Fruit fly (Drosophila melanogaster) whole organism, embryonic: ENCODE data around the gene Nos.

Source experiments
- Awh ChIP-seq: fragments of 200-800 bp; sonication (Bioruptor generic); IDR thresholded peaks from 2 replicates; pipeline ENCODE4, ENCODE4 v1.3.6; 2022; ENCODE audit warnings: missing biosample characterization, missing genetic modification characterization
- Blimp-1 ChIP-seq: fragments of 200-800 bp; sonication (Bioruptor generic); optimal IDR thresholded peaks from 3 replicates; lab custom pipeline; 2018; ENCODE audit warnings: missing biosample characterization, missing genetic modification characterization, mild to moderate bottlenecking, moderate library complexity, missing genetic modification reagents
- CG11247 ChIP-seq: fragments of 200-800 bp; sonication (Bioruptor generic); IDR thresholded peaks from 2 replicates; pipeline ENCODE4 v1.3.6; 2022; ENCODE audit warnings: missing biosample characterization, missing genetic modification characterization
- CG11504 ChIP-seq: fragments of 200-800 bp; sonication (Bioruptor generic); optimal IDR thresholded peaks from 3 replicates; lab custom pipeline; 2019; ENCODE audit warnings: missing biosample characterization, mild to moderate bottlenecking, missing genetic modification characterization, moderate library complexity
- CG12219 ChIP-seq: fragments of 200-800 bp; sonication (Bioruptor generic); optimal IDR thresholded peaks from 3 replicates; lab custom pipeline; 2018; ENCODE audit warnings: missing biosample characterization, mild to moderate bottlenecking, missing genetic modification characterization
- CG13624 ChIP-seq: fragments of 200-800 bp; sonication (Bioruptor generic); optimal IDR thresholded peaks from 2 replicates; lab custom pipeline; 2016; ENCODE audit warnings: missing biosample characterization, missing genetic modification characterization
- CG15269 ChIP-seq: fragments of 200-800 bp; sonication (Bioruptor generic); optimal IDR thresholded peaks from 2 replicates; lab custom pipeline; 2018; ENCODE audit warnings: missing biosample characterization, mild to moderate bottlenecking, missing genetic modification characterization, moderate library complexity
- CG15514 ChIP-seq: fragments of 200-800 bp; sonication (Bioruptor generic); optimal IDR thresholded peaks from 3 replicates; lab custom pipeline; 2017; ENCODE audit warnings: missing biosample characterization, missing genetic modification characterization, mild to moderate bottlenecking, moderate library complexity, missing genetic modification reagents
- CG1603 ChIP-seq: fragments of 200-800 bp; sonication (Bioruptor generic); optimal IDR thresholded peaks from 2 replicates; lab custom pipeline; 2019; ENCODE audit warnings: missing biosample characterization, mild to moderate bottlenecking, missing genetic modification characterization, moderate library complexity
- CG17186 ChIP-seq: fragments of 200-800 bp; sonication (Bioruptor generic); optimal IDR thresholded peaks from 3 replicates; lab custom pipeline; 2017; ENCODE audit warnings: missing biosample characterization, missing genetic modification reagents, missing genetic modification characterization
- CG17568 ChIP-seq: fragments of 200-800 bp; sonication (Bioruptor generic); optimal IDR thresholded peaks from 2 replicates; lab custom pipeline; 2018; ENCODE audit warnings: missing biosample characterization, mild to moderate bottlenecking, missing genetic modification characterization, moderate library complexity
- CG18476 ChIP-seq: fragments of 200-800 bp; sonication (Bioruptor generic); optimal IDR thresholded peaks from 2 replicates; lab custom pipeline; 2016; ENCODE audit warnings: missing biosample characterization, mild to moderate bottlenecking, missing genetic modification characterization
- CG2120 ChIP-seq: fragments of 200-800 bp; sonication (Bioruptor generic); optimal IDR thresholded peaks from 3 replicates; lab custom pipeline; 2016; ENCODE audit warnings: missing biosample characterization, missing genetic modification characterization
- CG33213 ChIP-seq: fragments of 200-800 bp; sonication (Bioruptor generic); optimal IDR thresholded peaks from 3 replicates; lab custom pipeline; 2016; ENCODE audit warnings: missing biosample characterization, missing genetic modification characterization
- CG3407 ChIP-seq: fragments of 200-800 bp; sonication (Bioruptor generic); optimal IDR thresholded peaks from 2 replicates; lab custom pipeline; 2018; ENCODE audit warnings: missing biosample characterization, mild to moderate bottlenecking, missing genetic modification characterization
- CG34422 ChIP-seq: fragments of 200-800 bp; sonication (Bioruptor generic); IDR thresholded peaks from 3 replicates; pipeline ENCODE4 v1.3.6; 2022; ENCODE audit warnings: missing biosample characterization, missing genetic modification characterization
- CG4360 ChIP-seq: fragments of 200-800 bp; sonication (Bioruptor generic); IDR thresholded peaks from 2 replicates; pipeline ENCODE4 v1.3.6; 2022; ENCODE audit warnings: missing biosample characterization, missing genetic modification characterization
- CG7839 ChIP-seq: fragments of 200-800 bp; sonication (Bioruptor generic); optimal IDR thresholded peaks from 3 replicates; lab custom pipeline; 2018; ENCODE audit warnings: missing biosample characterization, mild to moderate bottlenecking, missing genetic modification characterization, moderate library complexity
- CG8281 ChIP-seq: fragments of 200-800 bp; sonication (Bioruptor generic); optimal IDR thresholded peaks from 2 replicates; lab custom pipeline; 2018; ENCODE audit warnings: missing biosample characterization, mild to moderate bottlenecking, missing genetic modification characterization, moderate library complexity
- HLHmδ ChIP-seq: fragments of 200-800 bp; sonication (Bioruptor generic); optimal IDR thresholded peaks from 2 replicates; lab custom pipeline; 2018; ENCODE audit warnings: missing biosample characterization, mild to moderate bottlenecking, missing genetic modification characterization, moderate library complexity
- Hmr ChIP-seq: fragments of 200-800 bp; sonication (Bioruptor generic); optimal IDR thresholded peaks from 3 replicates; lab custom pipeline; 2017; ENCODE audit warnings: mild to moderate bottlenecking, missing biosample characterization, missing genetic modification reagents, missing genetic modification characterization
- Hr51 ChIP-seq, 2 experiments: fragments of 200-800 bp; sonication (Bioruptor generic); optimal IDR thresholded peaks; 2 replicates in 1 of 2; 3 replicates in 1 of 2; lab custom pipeline; 2016 to 2018; ENCODE audit warnings: missing biosample characterization in 2 of 2, missing genetic modification characterization in 2 of 2, mild to moderate bottlenecking in 1 of 2, moderate library complexity in 1 of 2
- Hr78 ChIP-seq, 2 experiments: fragments of 200-800 bp in 1 of 2; fragments of >200 bp in 1 of 2; sonication (Bioruptor generic) in 1 of 2; optimal IDR thresholded peaks; 2 replicates each; lab custom pipeline; 2017 to 2019; ENCODE audit warnings: missing biosample characterization in 2 of 2, missing genetic modification characterization in 2 of 2, mild to moderate bottlenecking in 1 of 2, moderate library complexity in 1 of 2
- MBD-R2 ChIP-seq: fragments of 200-800 bp; sonication (Bioruptor generic); IDR thresholded peaks from 2 replicates; pipeline ENCODE4 v1.3.6; 2022; ENCODE audit warnings: missing biosample characterization, missing genetic modification characterization
- Nf-YB ChIP-seq: fragments of 200-800 bp; sonication (Bioruptor generic); optimal IDR thresholded peaks from 3 replicates; lab custom pipeline; 2019; ENCODE audit warnings: missing biosample characterization, mild to moderate bottlenecking, missing genetic modification characterization, moderate library complexity
- PHDP ChIP-seq: fragments of 200-800 bp; sonication (Bioruptor generic); optimal IDR thresholded peaks from 3 replicates; lab custom pipeline; 2018; ENCODE audit warnings: missing biosample characterization, mild to moderate bottlenecking, missing genetic modification characterization, moderate library complexity
- Scr ChIP-seq: fragments of 200-800 bp; sonication (Bioruptor generic); IDR thresholded peaks from 2 replicates; pipeline ENCODE4 v1.3.6; 2022; ENCODE audit warnings: missing biosample characterization, missing genetic modification characterization; ENCODE audit not compliant: partially characterized antibody
- Stat92E ChIP-seq, 3 experiments: fragments of >200 bp in 2 of 3; fragments of 200-800 bp in 1 of 3; sonication (Bioruptor generic) in 1 of 3; optimal IDR thresholded peaks; 2 replicates each; lab custom pipeline; 2017 to 2019; ENCODE audit warnings: missing biosample characterization in 3 of 3, missing genetic modification characterization in 3 of 3, mild to moderate bottlenecking in 1 of 3, moderate library complexity in 1 of 3
- TFAM ChIP-seq: fragments of 200-800 bp; sonication (Bioruptor generic); optimal IDR thresholded peaks from 2 replicates; lab custom pipeline; 2017; ENCODE audit warnings: missing biosample characterization, missing genetic modification characterization, inconsistent platforms
- Xrp1 ChIP-seq: fragments of 200-800 bp; sonication (Bioruptor generic); IDR thresholded peaks from 2 replicates; pipeline ENCODE4 v1.3.6; 2022; ENCODE audit warnings: missing biosample characterization, missing genetic modification characterization
- bigmax ChIP-seq: fragments of 200-800 bp; sonication (Bioruptor generic); optimal IDR thresholded peaks from 2 replicates; lab custom pipeline; 2018; ENCODE audit warnings: missing biosample characterization, mild to moderate bottlenecking, missing genetic modification characterization
- caup ChIP-seq: fragments of 200-800 bp; sonication (Bioruptor generic); optimal IDR thresholded peaks from 3 replicates; lab custom pipeline; 2017; ENCODE audit warnings: missing biosample characterization, mild to moderate bottlenecking, missing genetic modification characterization, moderate library complexity; ENCODE audit not compliant: severe bottlenecking
- chinmo ChIP-seq: fragments of 200-800 bp; sonication (Bioruptor generic); IDR thresholded peaks from 4 replicates; pipeline ENCODE4 v1.3.6; 2022; ENCODE audit warnings: missing biosample characterization, missing genetic modification characterization; ENCODE audit not compliant: partially characterized antibody
- dmrt99B ChIP-seq: fragments of 200-800 bp; sonication (Bioruptor generic); optimal IDR thresholded peaks from 2 replicates; lab custom pipeline; 2018; ENCODE audit warnings: missing biosample characterization, mild to moderate bottlenecking, missing genetic modification characterization, moderate library complexity
- exex ChIP-seq: fragments of 200-800 bp; sonication (Bioruptor generic); optimal IDR thresholded peaks from 4 replicates; lab custom pipeline; 2018; ENCODE audit warnings: missing biosample characterization, mild to moderate bottlenecking, missing genetic modification characterization, moderate library complexity
- fd3F ChIP-seq: fragments of 200-800 bp; sonication (Bioruptor generic); optimal IDR thresholded peaks from 2 replicates; lab custom pipeline; 2018; ENCODE audit warnings: missing biosample characterization, mild to moderate bottlenecking, missing genetic modification characterization, moderate library complexity
- gsb ChIP-seq: fragments of 200-800 bp; sonication (Bioruptor generic); IDR thresholded peaks from 2 replicates; pipeline ENCODE4 v1.3.6; 2022; ENCODE audit warnings: missing biosample characterization, missing genetic modification characterization
- hkb ChIP-seq, 2 experiments: fragments of 200-800 bp in 1 of 2; fragments of >200 bp in 1 of 2; sonication (Bioruptor generic) in 1 of 2; IDR thresholded peaks in 1 of 2; optimal IDR thresholded peaks in 1 of 2; 2 replicates each; pipeline versions ENCODE4 v1.3.6 to Lab custom; 2017 to 2022; ENCODE audit warnings: missing biosample characterization in 1 of 2, missing genetic modification characterization in 1 of 2
- lab ChIP-seq: fragments of 200-800 bp; sonication (Bioruptor generic); optimal IDR thresholded peaks from 3 replicates; lab custom pipeline; 2017; ENCODE audit warnings: missing biosample characterization, missing genetic modification characterization, mild to moderate bottlenecking, moderate library complexity, missing genetic modification reagents
- org-1 ChIP-seq: fragments of 200-800 bp; sonication (Bioruptor generic); optimal IDR thresholded peaks from 2 replicates; lab custom pipeline; 2017; ENCODE audit warnings: missing biosample characterization, missing genetic modification characterization
- scrt ChIP-seq: fragments of 200-800 bp; sonication (Bioruptor generic); optimal IDR thresholded peaks from 2 replicates; lab custom pipeline; 2018; ENCODE audit warnings: missing biosample characterization, mild to moderate bottlenecking, missing genetic modification characterization, moderate library complexity
- sna ChIP-seq: fragments of 200-800 bp; sonication (Bioruptor generic); IDR thresholded peaks from 2 replicates; pipeline ENCODE4 v1.3.6; 2022; ENCODE audit warnings: missing biosample characterization, missing genetic modification characterization; ENCODE audit not compliant: partially characterized antibody
- sob ChIP-seq: fragments of 200-800 bp; sonication (Bioruptor generic); IDR thresholded peaks from 2 replicates; pipeline ENCODE4 v1.3.6; 2022; ENCODE audit warnings: missing biosample characterization, missing genetic modification characterization
- sr ChIP-seq: fragments of 200-800 bp; sonication (Bioruptor generic); IDR thresholded peaks from 3 replicates; pipeline ENCODE4 v1.3.6; 2022; ENCODE audit warnings: missing biosample characterization, missing genetic modification characterization
- toy ChIP-seq: fragments of 200-800 bp; sonication (Bioruptor generic); IDR thresholded peaks from 2 replicates; pipeline ENCODE4 v1.3.6; 2022; ENCODE audit warnings: missing biosample characterization, missing genetic modification characterization
- vfl ChIP-seq: fragments of 200-800 bp; sonication (Bioruptor generic); optimal IDR thresholded peaks from 2 replicates; lab custom pipeline; 2016; ENCODE audit warnings: missing biosample characterization, missing genetic modification characterization

Nos gene

dm6 chr2L:10756049-10756448 is 81.3 kb downstream of the Nos start, which contains the start of gene CG17124 (continued):
- TF ChIP-seq Hr78 (GFP tag; optimal IDR thresholded peaks at IDR 0.05; lab: Kevin White, UChicago) (peak in 1 of 2 experiments; percentile 2), HLHmδ (GFP tag; lab: Kevin White, UChicago) (peak; percentile 71), CG4360 (GFP tag; lab: Robert Waterston, UW) (no peak), sna (GFP tag; lab: Robert Waterston, UW) (0 out of 2 replicates have a peak, but pooled peaks have one; percentile 15), scrt (GFP tag; lab: Kevin White, UChicago) (peak; percentile 55), toy (GFP tag; lab: Robert Waterston, UW) (no peak), CG13624 (GFP tag; lab: Kevin White, UChicago) (peak; percentile 4), dmrt99B (tag; lab: Kevin White, UChicago) (peak; percentile 46), Awh (GFP tag; lab: Robert Waterston, UW) (peak; percentile 67), CG33213 (GFP tag; lab: Kevin White, UChicago) (no peak), fd3F (GFP tag; lab: Kevin White, UChicago) (no peak), TFAM (GFP tag; lab: Kevin White, UChicago) (no peak), Scr (peak; percentile 33; the same call in 1 of the 2 replicates), CG11504 (tag; lab: Kevin White, UChicago) (peak; percentile 25), CG11247 (GFP tag; lab: Robert Waterston, UW) (0 out of 2 replicates have a peak, but pooled peaks have one; percentile 30), CG34422 (GFP tag; lab: Robert Waterston, UW) (peak; percentile 75; the same call in 1 of the 3 replicates), CG2120 (GFP tag; lab: Kevin White, UChicago) (peak; percentile 4), org-1 (peak; percentile 4), sr (GFP tag; lab: Robert Waterston, UW) (peak; percentile 14; the same call in 1 of the 3 replicates), gsb (GFP tag; lab: Robert Waterston, UW) (0 out of 2 replicates have a peak, but pooled peaks have one; percentile 31), vfl (no peak), CG1603 (tag; lab: Kevin White, UChicago) (peak; percentile 2), MBD-R2 (GFP tag; lab: Robert Waterston, UW) (peak; percentile 21; the same call in 1 of the 2 replicates), exex (tag; lab: Kevin White, UChicago) (no peak), CG15514 (GFP tag; lab: Kevin White, UChicago) (peak; percentile 43), bigmax (GFP tag; lab: Kevin White, UChicago) (peak; percentile 10), Stat92E (GFP tag; optimal IDR thresholded peaks at IDR 0.05; lab: Kevin White, UChicago) (no peak), CG8281 (no peak), chinmo (GFP tag; lab: Robert Waterston, UW) (peak; percentile 84; the same call in 3 of the 4 replicates), CG15269 (tag; lab: Kevin White, UChicago) (peak; percentile 20), Hr51 (GFP tag; optimal IDR thresholded peaks at IDR 0.05; lab: Kevin White, UChicago) (peak in 1 of 2 experiments; percentile 18), CG12219 (GFP tag; lab: Kevin White, UChicago) (peak; percentile 23), sob (GFP tag; lab: Robert Waterston, UW) (peak; percentile 57; the same call in 1 of the 2 replicates), CG17186 (peak; percentile 0)
- TF ChIP-seq, all 482 proteins: peak for 158

dm6 chr2L:10754599-10754998 is 82.7 kb downstream of the Nos start:
- TF ChIP-seq Nf-YB (GFP tag; lab: Kevin White, UChicago), result no peak
- peak; percentile 64 for TF ChIP-seq hkb (optimal IDR thresholded peaks at IDR 0.05; lab: Kevin White, UChicago)
- TF ChIP-seq hkb (GFP tag; IDR thresholded peaks at IDR 0.05; lab: Robert Waterston, UW), result no peak; the same call in 1 of the 2 replicates
- peak; percentile 7 for TF ChIP-seq caup (GFP tag; lab: Kevin White, UChicago)
- peak; percentile 14 for TF ChIP-seq Hmr (GFP tag; lab: Kevin White, UChicago)
- TF ChIP-seq CG7839 (tag; lab: Kevin White, UChicago), result peak; percentile 7
- TF ChIP-seq PHDP (tag; lab: Kevin White, UChicago), result peak; percentile 47
- peak; percentile 25 for TF ChIP-seq CG3407 (GFP tag; lab: Kevin White, UChicago)
- TF ChIP-seq Blimp-1 (GFP tag; lab: Kevin White, UChicago), result peak; percentile 10
- 0 out of 2 replicates have a peak, but pooled peaks have one; percentile 18 for TF ChIP-seq Xrp1 (GFP tag; lab: Robert Waterston, UW)
- peak; percentile 50 for TF ChIP-seq lab (GFP tag; lab: Kevin White, UChicago)
- peak; percentile 30 for TF ChIP-seq CG1603 (tag; lab: Kevin White, UChicago)
- peak; percentile 31 for TF ChIP-seq CG17568 (GFP tag; lab: Kevin White, UChicago)
- TF ChIP-seq CG18476 (GFP tag; lab: Kevin White, UChicago), result peak; percentile 83
- peak; percentile 29 for TF ChIP-seq CG2120 (GFP tag; lab: Kevin White, UChicago)
